Worm (Caenorhabditis elegans) whole organism, L4/young adult: ENCODE results near the gene K11D12.8.

ENCODE experiments used
- W03F9.2 ChIP-seq: fragments of 150-350 bp; optimal IDR thresholded peaks from 2 replicates; lab custom pipeline; 2014; ENCODE audit warnings: missing biosample characterization, missing genetic modification characterization
- dao-5 ChIP-seq: sonication (generic microtip); optimal IDR thresholded peaks from 2 replicates; lab custom pipeline; 2016; ENCODE audit warnings: missing genotype, missing genetic modification characterization, moderate library complexity, missing compliant biosample characterization
- him-1 ChIP-seq: sonication (generic microtip); optimal IDR thresholded peaks from 2 replicates; lab custom pipeline; 2016; ENCODE audit warnings: missing genotype, missing genetic modification reagents, missing genetic modification characterization, missing compliant biosample characterization

- TF ChIP-seq W03F9.2 (no peak), him-1 (tag; lab: Kevin White, UChicago) (peak; percentile 37), dao-5 (tag; lab: Kevin White, UChicago) (no peak)
Measured at ce11 chrV:5064761-5065421, 24.1 kb upstream of the K11D12.8 start, which contains the start of gene mlk-1.
